Fruit fly (Drosophila melanogaster): ENCODE measurements around the gene MICU1.

dm6 chr2L:7165832-7166231 is 16.2 kb upstream of the MICU1 start:
- TF ChIP-seq ttk (optimal IDR thresholded peaks at IDR 0.05) (no peak), insv (optimal IDR thresholded peaks at IDR 0.05) (no peak)
